Worm (Caenorhabditis elegans) whole organism, L4 larva: Measurements from ENCODE around the gene unc-26.

Experiments used
- D1046.2 ChIP-seq: fragments of 200-800 bp; sonication (Bioruptor generic); IDR thresholded peaks from 2 replicates; pipeline ENCODE4 v1.3.6; 2022; ENCODE audit warnings: missing genetic modification characterization, missing compliant biosample characterization
- F26F4.8 ChIP-seq: fragments of 200-800 bp; sonication (Bioruptor generic); conservative IDR thresholded peaks from 2 replicates; pipeline ENCODE4 v1.3.6; 2022; ENCODE audit warnings: missing genetic modification characterization, missing compliant biosample characterization
- F49E8.2 ChIP-seq: sonication (generic microtip); optimal IDR thresholded peaks from 2 replicates; lab custom pipeline; 2016; ENCODE audit warnings: missing compliant biosample characterization, mild to moderate bottlenecking, missing genetic modification characterization, borderline replicate concordance
- T20F7.1 ChIP-seq: fragments of 200-800 bp; sonication (Bioruptor generic); optimal IDR thresholded peaks from 2 replicates; lab custom pipeline; 2018; ENCODE audit warnings: mild to moderate bottlenecking, missing genetic modification characterization, missing compliant biosample characterization
- Y105C5A.15 ChIP-seq: fragments of 200-800 bp; sonication (Bioruptor generic); IDR thresholded peaks from 2 replicates; pipeline ENCODE4 v1.3.6; 2022; ENCODE audit warnings: missing genetic modification characterization, missing compliant biosample characterization
- Y5F2A.4 ChIP-seq: fragments of 200-800 bp; sonication (Bioruptor generic); optimal IDR thresholded peaks from 2 replicates; lab custom pipeline; 2018; ENCODE audit warnings: mild to moderate bottlenecking, missing genetic modification characterization, missing compliant biosample characterization
- aly-2 ChIP-seq: sonication (generic microtip); optimal IDR thresholded peaks from 2 replicates; lab custom pipeline; 2018; ENCODE audit warnings: missing biosample characterization, missing genetic modification characterization
- ama-1 ChIP-seq: fragments of 150-350 bp; optimal IDR thresholded peaks from 2 replicates; lab custom pipeline; 2014; ENCODE audit warnings: inconsistent platforms, mixed read lengths
- arid-1 ChIP-seq: fragments of 200-800 bp; sonication (Bioruptor generic); conservative IDR thresholded peaks from 2 replicates; pipeline ENCODE4 v1.3.6; 2022; ENCODE audit warnings: missing genetic modification reagents, missing genetic modification characterization, missing compliant biosample characterization
- attf-4 ChIP-seq: sonication (generic microtip); optimal IDR thresholded peaks from 3 replicates; lab custom pipeline; 2017; ENCODE audit warnings: missing biosample characterization, missing genetic modification characterization
- ceh-28 ChIP-seq: fragments of 150-350 bp; optimal IDR thresholded peaks from 2 replicates; lab custom pipeline; 2014; ENCODE audit warnings: missing biosample characterization, missing genetic modification reagents, missing genetic modification characterization
- ceh-44 ChIP-seq: fragments of 200-800 bp; sonication (Bioruptor generic); IDR thresholded peaks from 2 replicates; pipeline ENCODE4 v1.3.6; 2022; ENCODE audit warnings: missing genetic modification reagents, missing genetic modification characterization, missing compliant biosample characterization
- cey-2 ChIP-seq: sonication (generic microtip); optimal IDR thresholded peaks from 3 replicates; lab custom pipeline; 2017; ENCODE audit warnings: missing genetic modification characterization, mild to moderate bottlenecking, missing compliant biosample characterization, antibody characterized with exemption, borderline replicate concordance; ENCODE audit not compliant: insufficient read depth
- daf-8 ChIP-seq: fragments of 200-800 bp; sonication (Bioruptor generic); IDR thresholded peaks from 2 replicates; pipeline ENCODE4 v1.3.6; 2022; ENCODE audit warnings: missing genetic modification characterization, missing compliant biosample characterization
- dpl-1 ChIP-seq: fragments of 150-350 bp; optimal IDR thresholded peaks from 2 replicates; lab custom pipeline; 2014; ENCODE audit warnings: missing biosample characterization, missing genetic modification reagents, missing genetic modification characterization
- egl-27 ChIP-seq: sonication (generic microtip); optimal IDR thresholded peaks from 3 replicates; lab custom pipeline; 2017; ENCODE audit warnings: missing biosample characterization, missing genetic modification reagents, missing genetic modification characterization
- egl-43 ChIP-seq: fragments of 200-800 bp; sonication (Bioruptor generic); IDR thresholded peaks from 2 replicates; pipeline ENCODE4 v1.3.6; 2022; ENCODE audit warnings: missing genetic modification reagents, missing genetic modification characterization, missing compliant biosample characterization
- fos-1 ChIP-seq: fragments of 150-350 bp; optimal IDR thresholded peaks from 2 replicates; lab custom pipeline; 2014; ENCODE audit warnings: missing biosample characterization, missing genetic modification characterization
- gei-8 ChIP-seq: fragments of 200-800 bp; sonication (Bioruptor generic); optimal IDR thresholded peaks from 2 replicates; lab custom pipeline; 2018; ENCODE audit warnings: mild to moderate bottlenecking, missing genetic modification characterization, missing compliant biosample characterization
- hmg-1.1 ChIP-seq: fragments of 200-800 bp; sonication (Bioruptor generic); IDR thresholded peaks from 2 replicates; pipeline ENCODE4 v1.3.6; 2022; ENCODE audit warnings: missing genetic modification reagents, missing genetic modification characterization, missing compliant biosample characterization
- lin-13 ChIP-seq: fragments of 150-350 bp; optimal IDR thresholded peaks from 2 replicates; lab custom pipeline; 2014; ENCODE audit warnings: missing biosample characterization, missing genetic modification reagents, missing genetic modification characterization
- lin-15B ChIP-seq: fragments of 150-350 bp; sonication (generic microtip); optimal IDR thresholded peaks from 3 replicates; lab custom pipeline; 2014; ENCODE audit warnings: missing biosample characterization, missing genetic modification characterization
- lin-29 ChIP-seq: fragments of 200-800 bp; sonication (Bioruptor generic); IDR thresholded peaks from 2 replicates; pipeline ENCODE4 v1.3.6; 2022; ENCODE audit warnings: missing genetic modification reagents, missing genetic modification characterization, missing compliant biosample characterization
- lin-39 ChIP-seq: fragments of 150-350 bp; optimal IDR thresholded peaks from 2 replicates; lab custom pipeline; 2014; ENCODE audit warnings: missing biosample characterization, missing genetic modification reagents, missing genetic modification characterization
- lir-3 ChIP-seq: sonication (generic microtip); optimal IDR thresholded peaks from 2 replicates; lab custom pipeline; 2016; ENCODE audit warnings: mild to moderate bottlenecking, missing genetic modification characterization, missing compliant biosample characterization
- lsy-2 ChIP-seq, 2 experiments: fragments of 150-350 bp in 1 of 2; sonication (generic microtip) in 1 of 2; optimal IDR thresholded peaks; 2 replicates each; lab custom pipeline; 2014 to 2017; ENCODE audit warnings: missing biosample characterization in 2 of 2, missing genetic modification characterization in 2 of 2
- madf-9 ChIP-seq: fragments of 200-800 bp; sonication (Bioruptor generic); conservative IDR thresholded peaks from 2 replicates; pipeline ENCODE4 v1.3.6; 2022; ENCODE audit warnings: missing genetic modification reagents, missing genetic modification characterization, missing compliant biosample characterization
- mdl-1 ChIP-seq, 2 experiments: fragments of 150-350 bp in 1 of 2; sonication (generic microtip) in 1 of 2; optimal IDR thresholded peaks; 2 replicates each; lab custom pipeline; 2014 to 2017; ENCODE audit warnings: missing biosample characterization in 2 of 2, missing genetic modification characterization in 2 of 2
- mdt-29 ChIP-seq: fragments of 200-800 bp; sonication (Bioruptor generic); IDR thresholded peaks from 2 replicates; pipeline ENCODE4 v1.3.6; 2022; ENCODE audit warnings: missing genetic modification reagents, missing genetic modification characterization, missing compliant biosample characterization
- nhr-102 ChIP-seq: sonication (generic microtip); optimal IDR thresholded peaks from 2 replicates; lab custom pipeline; 2016; ENCODE audit warnings: mild to moderate bottlenecking, missing genetic modification characterization, moderate library complexity, missing compliant biosample characterization
- nhr-111 ChIP-seq: fragments of 200-800 bp; sonication (Bioruptor generic); optimal IDR thresholded peaks from 2 replicates; lab custom pipeline; 2018; ENCODE audit warnings: mild to moderate bottlenecking, missing genetic modification characterization, missing compliant biosample characterization
- nhr-237 ChIP-seq: sonication (generic microtip); optimal IDR thresholded peaks from 2 replicates; lab custom pipeline; 2017; ENCODE audit warnings: missing biosample characterization, missing genetic modification characterization
- nhr-25 ChIP-seq: sonication (generic microtip); optimal IDR thresholded peaks from 2 replicates; lab custom pipeline; 2017; ENCODE audit warnings: missing genetic modification characterization, mild to moderate bottlenecking, missing compliant biosample characterization, antibody characterized with exemption, moderate library complexity, borderline replicate concordance; ENCODE audit not compliant: insufficient read depth
- nhr-28 ChIP-seq: fragments of 150-350 bp; optimal IDR thresholded peaks from 2 replicates; lab custom pipeline; 2014; ENCODE audit warnings: missing biosample characterization, missing genetic modification characterization
- nhr-42 ChIP-seq: fragments of 200-800 bp; sonication (Bioruptor generic); IDR thresholded peaks from 2 replicates; pipeline ENCODE4 v1.3.6; 2022; ENCODE audit warnings: missing genetic modification characterization, missing compliant biosample characterization
- nhr-48 ChIP-seq: sonication (generic microtip); optimal IDR thresholded peaks from 2 replicates; lab custom pipeline; 2016; ENCODE audit warnings: mild to moderate bottlenecking, missing genetic modification characterization, missing compliant biosample characterization
- nhr-77 ChIP-seq: fragments of 150-350 bp; optimal IDR thresholded peaks from 2 replicates; lab custom pipeline; 2014; ENCODE audit warnings: missing biosample characterization, missing genetic modification characterization
- pha-4 ChIP-seq, 2 experiments: fragments of 150-350 bp in 1 of 2; fragments of 200-800 bp in 1 of 2; sonication (Bioruptor generic) in 1 of 2; IDR thresholded peaks in 1 of 2; optimal IDR thresholded peaks in 1 of 2; 2 replicates each; pipeline versions ENCODE4 v1.3.6 to Lab custom; 2014 to 2022; ENCODE audit warnings: missing genetic modification characterization in 2 of 2, missing genetic modification reagents in 2 of 2, missing biosample characterization in 1 of 2, missing compliant biosample characterization in 1 of 2
- php-3 ChIP-seq: fragments of 200-800 bp; sonication (Bioruptor generic); IDR thresholded peaks from 2 replicates; pipeline ENCODE4 v1.3.6; 2022; ENCODE audit warnings: missing genetic modification reagents, missing genetic modification characterization, missing compliant biosample characterization
- rbr-2 ChIP-seq: sonication (generic microtip); optimal IDR thresholded peaks from 2 replicates; lab custom pipeline; 2016; ENCODE audit warnings: missing genotype, missing genetic modification characterization, missing compliant biosample characterization
- sdz-12 ChIP-seq: fragments of 200-800 bp; sonication (Bioruptor generic); optimal IDR thresholded peaks from 2 replicates; lab custom pipeline; 2018; ENCODE audit warnings: mild to moderate bottlenecking, missing genetic modification characterization, missing compliant biosample characterization
- skn-1 ChIP-seq: fragments of 150-350 bp; optimal IDR thresholded peaks from 2 replicates; lab custom pipeline; 2014; ENCODE audit warnings: missing biosample characterization, missing genetic modification characterization
- unc-130 ChIP-seq: sonication (generic microtip); optimal IDR thresholded peaks from 2 replicates; lab custom pipeline; 2016; ENCODE audit warnings: missing genetic modification reagents, missing genetic modification characterization, missing compliant biosample characterization
- unc-62 ChIP-seq, 3 experiments: fragments of 150-350 bp in 1 of 3; sonication (generic microtip); optimal IDR thresholded peaks in 2 of 3; peaks in 1 of 3; 1 replicate in 1 of 3; 2 replicates in 2 of 3; lab custom pipeline; 2014 to 2017; ENCODE audit warnings: missing biosample characterization in 3 of 3, missing genetic modification characterization in 3 of 3, missing genetic modification reagents in 3 of 3, missing genotype in 1 of 3
- vab-7 ChIP-seq: fragments of 200-800 bp; sonication (Bioruptor generic); IDR thresholded peaks from 2 replicates; pipeline ENCODE4 v1.3.6; 2022; ENCODE audit warnings: missing genetic modification reagents, missing genetic modification characterization, missing compliant biosample characterization
- zag-1 ChIP-seq: fragments of 150-350 bp; optimal IDR thresholded peaks from 2 replicates; lab custom pipeline; 2014; ENCODE audit warnings: missing biosample characterization, missing genetic modification characterization
- zfp-3 ChIP-seq: fragments of 200-800 bp; sonication (Bioruptor generic); conservative IDR thresholded peaks from 2 replicates; pipeline ENCODE4 v1.3.6; 2022; ENCODE audit warnings: missing genetic modification reagents, missing genetic modification characterization, missing compliant biosample characterization
- zip-2 ChIP-seq: fragments of 150-350 bp; optimal IDR thresholded peaks from 2 replicates; lab custom pipeline; 2014; ENCODE audit warnings: missing biosample characterization, missing genetic modification characterization

The unc-26 gene

ce11 chrIV:13240078-13240841 is 32.1 kb downstream of the unc-26 start, which contains the start of gene rpl-12 (continued):
- TF ChIP-seq zfp-3 (GFP tag; lab: Robert Waterston, UW) (peak; percentile 97), D1046.2 (GFP tag; lab: Robert Waterston, UW) (peak; percentile 96), fos-1 (tag; lab: Kevin White, UChicago) (peak; percentile 65), vab-7 (peak; percentile 97), php-3 (GFP tag; lab: Robert Waterston, UW) (peak; percentile 93), lin-29 (GFP tag; lab: Robert Waterston, UW) (peak; percentile 95), T20F7.1 (GFP tag; lab: Kevin White, UChicago) (peak; percentile 96), egl-43 (GFP tag; lab: Robert Waterston, UW) (peak; percentile 92), ama-1 (lab: Kevin White, UChicago) (peak; percentile 93), nhr-42 (GFP tag; lab: Robert Waterston, UW) (peak; percentile 98), egl-27 (tag; lab: Kevin White, UChicago) (no peak), dpl-1 (peak; percentile 98), ceh-44 (peak; percentile 81; the same call in 1 of the 2 replicates), zag-1 (tag; lab: Kevin White, UChicago) (peak; percentile 58), nhr-111 (GFP tag; lab: Kevin White, UChicago) (no peak), F49E8.2 (peak; percentile 83), ceh-28 (tag; lab: Kevin White, UChicago) (peak; percentile 16), nhr-25 (peak; percentile 96), nhr-28 (peak; percentile 96), gei-8 (peak; percentile 23), F26F4.8 (GFP tag; lab: Robert Waterston, UW) (no peak), unc-62 (GFP tag; optimal IDR thresholded peaks at IDR 0.05 in 1 of 2; lab: Kevin White, UChicago) (peak; percentile 18 to 100), unc-62 (tag; optimal IDR thresholded peaks at IDR 0.05; lab: Kevin White, UChicago) (no peak), unc-130 (GFP tag; lab: Kevin White, UChicago) (peak; percentile 94), nhr-77 (peak; percentile 98), mdl-1 (tag; optimal IDR thresholded peaks at IDR 0.05; lab: Kevin White, UChicago) (peak in 1 of 2 experiments; percentile 89), Y105C5A.15 (no peak), nhr-102 (tag; lab: Kevin White, UChicago) (peak; percentile 98), nhr-237 (tag; lab: Kevin White, UChicago) (peak; percentile 43), lin-15B (peak; percentile 97), pha-4 (GFP tag; IDR thresholded peaks at IDR 0.05; lab: Robert Waterston, UW) (peak; percentile 97), pha-4 (tag; optimal IDR thresholded peaks at IDR 0.05; lab: Kevin White, UChicago) (peak; percentile 99), lsy-2 (tag; optimal IDR thresholded peaks at IDR 0.05; lab: Kevin White, UChicago) (peak; percentile 93 to 98), daf-8 (no peak), zip-2 (tag; lab: Kevin White, UChicago) (peak; percentile 88), skn-1 (tag; lab: Kevin White, UChicago) (peak; percentile 89), rbr-2 (tag; lab: Kevin White, UChicago) (peak; percentile 98), nhr-48 (tag; lab: Kevin White, UChicago) (peak; percentile 92), aly-2 (tag; lab: Kevin White, UChicago) (peak; percentile 70), Y5F2A.4 (GFP tag; lab: Kevin White, UChicago) (peak; percentile 82), mdt-29 (GFP tag; lab: Robert Waterston, UW) (peak; percentile 88), hmg-1.1 (peak; percentile 98), lin-13 (GFP tag; lab: Kevin White, UChicago) (peak; percentile 97), attf-4 (no peak), lin-39 (tag; lab: Kevin White, UChicago) (peak; percentile 33), sdz-12 (GFP tag; lab: Kevin White, UChicago) (peak; percentile 46), lir-3 (tag; lab: Kevin White, UChicago) (peak; percentile 41), cey-2 (tag; lab: Kevin White, UChicago) (peak; percentile 53), madf-9 (peak; percentile 97), arid-1 (GFP tag; lab: Robert Waterston, UW) (peak; percentile 95)
